Worm (Caenorhabditis elegans) whole organism, L4 larva: ENCODE measurements around the gene pqn-68.

Experiments used
- ceh-32 ChIP-seq: sonication (generic microtip); optimal IDR thresholded peaks from 2 replicates; lab custom pipeline; 2016; ENCODE audit warnings: mild to moderate bottlenecking, missing genetic modification characterization, missing compliant biosample characterization; ENCODE audit not compliant: poor library complexity
- ceh-82 ChIP-seq: sonication (generic microtip); optimal IDR thresholded peaks from 2 replicates; lab custom pipeline; 2017; ENCODE audit warnings: missing biosample characterization, missing genetic modification characterization
- hlh-11 ChIP-seq: fragments of 200-800 bp; sonication (Bioruptor generic); optimal IDR thresholded peaks from 2 replicates; lab custom pipeline; 2018; ENCODE audit warnings: mild to moderate bottlenecking, missing genetic modification characterization, missing compliant biosample characterization
- lin-39 ChIP-seq: fragments of 150-350 bp; optimal IDR thresholded peaks from 2 replicates; lab custom pipeline; 2014; ENCODE audit warnings: missing biosample characterization, missing genetic modification reagents, missing genetic modification characterization
- lsy-2 ChIP-seq, 2 experiments: fragments of 150-350 bp in 1 of 2; sonication (generic microtip) in 1 of 2; optimal IDR thresholded peaks; 2 replicates each; lab custom pipeline; 2014 to 2017; ENCODE audit warnings: missing biosample characterization in 2 of 2, missing genetic modification characterization in 2 of 2
- mdt-29 ChIP-seq: fragments of 200-800 bp; sonication (Bioruptor generic); IDR thresholded peaks from 2 replicates; pipeline ENCODE4 v1.3.6; 2022; ENCODE audit warnings: missing genetic modification reagents, missing genetic modification characterization, missing compliant biosample characterization
- nhr-25 ChIP-seq: sonication (generic microtip); optimal IDR thresholded peaks from 2 replicates; lab custom pipeline; 2017; ENCODE audit warnings: missing genetic modification characterization, mild to moderate bottlenecking, missing compliant biosample characterization, antibody characterized with exemption, moderate library complexity, borderline replicate concordance; ENCODE audit not compliant: insufficient read depth
- nhr-42 ChIP-seq: fragments of 200-800 bp; sonication (Bioruptor generic); IDR thresholded peaks from 2 replicates; pipeline ENCODE4 v1.3.6; 2022; ENCODE audit warnings: missing genetic modification characterization, missing compliant biosample characterization
- pha-4 ChIP-seq, 2 experiments: fragments of 150-350 bp in 1 of 2; fragments of 200-800 bp in 1 of 2; sonication (Bioruptor generic) in 1 of 2; IDR thresholded peaks in 1 of 2; optimal IDR thresholded peaks in 1 of 2; 2 replicates each; pipeline versions ENCODE4 v1.3.6 to Lab custom; 2014 to 2022; ENCODE audit warnings: missing genetic modification characterization in 2 of 2, missing genetic modification reagents in 2 of 2, missing biosample characterization in 1 of 2, missing compliant biosample characterization in 1 of 2
- snpc-4 ChIP-seq: fragments of 150-350 bp; optimal IDR thresholded peaks from 2 replicates; lab custom pipeline; 2014; ENCODE audit warnings: missing biosample characterization, missing genetic modification characterization

DNA sequence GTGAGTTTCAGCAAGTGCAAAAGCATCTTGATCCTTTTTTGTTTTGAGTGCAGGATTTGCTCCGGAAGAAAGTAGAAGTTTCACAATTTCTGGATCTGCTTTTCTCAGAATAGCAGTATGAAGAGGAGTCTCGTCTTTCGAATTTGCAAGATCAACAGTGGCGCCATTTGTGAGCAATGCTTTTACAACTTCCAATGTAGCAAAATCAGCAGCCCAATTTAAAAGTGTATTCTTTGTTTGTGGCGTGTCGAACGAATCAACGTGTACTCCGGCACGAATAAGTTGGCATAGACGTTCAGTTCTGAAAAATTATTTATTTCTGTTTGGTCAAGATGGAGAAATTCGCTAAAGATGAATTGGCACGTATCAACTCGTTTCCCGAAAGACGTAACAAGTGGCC is 2.8 kb upstream of the pqn-68 start, which contains the start of gene T16G1.13:
- TF ChIP-seq hlh-11 (tag; lab: Kevin White, UChicago) (no peak), snpc-4 (tag; lab: Kevin White, UChicago) (no peak), lin-39 (tag; lab: Kevin White, UChicago) (no peak), mdt-29 (GFP tag; lab: Robert Waterston, UW) (no peak), nhr-25 (tag; lab: Kevin White, UChicago) (no peak), nhr-42 (GFP tag; lab: Robert Waterston, UW) (no peak), pha-4 (GFP tag; IDR thresholded peaks at IDR 0.05; lab: Robert Waterston, UW) (no peak), pha-4 (tag; optimal IDR thresholded peaks at IDR 0.05; lab: Kevin White, UChicago) (no peak), ceh-32 (tag; lab: Kevin White, UChicago) (no peak), ceh-82 (no peak), lsy-2 (tag; optimal IDR thresholded peaks at IDR 0.05; lab: Kevin White, UChicago) (no peak)
